Fruit fly (Drosophila melanogaster) whole organism: ENCODE results near the gene CG14153.

Experiments
- Dll ChIP-seq: fragments of >200 bp; optimal IDR thresholded peaks from 2 replicates; lab custom pipeline; 2017
- EcR ChIP-seq, 2 experiments: fragments of >200 bp; optimal IDR thresholded peaks; 2 replicates each; lab custom pipeline; 2017; ENCODE audit warnings: missing biosample characterization in 2 of 2, missing genetic modification characterization in 2 of 2, missing genetic modification reagents in 2 of 2
- pan ChIP-seq: fragments of >200 bp; optimal IDR thresholded peaks from 2 replicates; lab custom pipeline; 2017
- psq ChIP-seq: fragments of >200 bp; optimal IDR thresholded peaks from 2 replicates; lab custom pipeline; 2017
- usp ChIP-seq: fragments of >200 bp; optimal IDR thresholded peaks from 2 replicates; lab custom pipeline; 2017; ENCODE audit warnings: missing biosample characterization, missing genetic modification characterization, mixed read lengths

- TF ChIP-seq psq (lab: Kevin White, UChicago) (no peak), usp (no peak), EcR (GFP tag; optimal IDR thresholded peaks at IDR 0.05; lab: Kevin White, UChicago) (no peak), Dll (lab: Kevin White, UChicago) (no peak), pan (lab: Kevin White, UChicago) (no peak)
Observed at dm6 chr3L:10645965-10646364, 2.6 kb downstream of the CG14153 start.
